Fruit fly (Drosophila melanogaster) whole organism, embryonic: ENCODE measurements around the gene CG9372.

Experiments used
- Atf3 ChIP-seq: fragments of 200-800 bp; sonication (Bioruptor generic); optimal IDR thresholded peaks from 3 replicates; lab custom pipeline; 2016; ENCODE audit warnings: missing biosample characterization, missing genetic modification characterization
- BEAF-32 ChIP-seq: fragments of 200-800 bp; sonication (Bioruptor generic); optimal IDR thresholded peaks from 3 replicates; lab custom pipeline; 2017; ENCODE audit warnings: missing biosample characterization, missing genetic modification characterization, mild to moderate bottlenecking, moderate library complexity, missing genetic modification reagents
- CG11456 ChIP-seq: fragments of 200-800 bp; sonication (Bioruptor generic); IDR thresholded peaks from 3 replicates; pipeline ENCODE4 v1.3.6; 2022; ENCODE audit warnings: missing biosample characterization, missing genetic modification characterization
- CG11695 ChIP-seq: fragments of 200-800 bp; sonication (Bioruptor generic); IDR thresholded peaks from 3 replicates; pipeline ENCODE4 v1.3.6; 2022; ENCODE audit warnings: missing biosample characterization, missing genetic modification characterization
- CG12391 ChIP-seq: fragments of 200-800 bp; sonication (Bioruptor generic); optimal IDR thresholded peaks from 3 replicates; lab custom pipeline; 2018; ENCODE audit warnings: missing biosample characterization, mild to moderate bottlenecking, missing genetic modification characterization, moderate library complexity
- CG12769 ChIP-seq: fragments of 200-800 bp; sonication (Bioruptor generic); optimal IDR thresholded peaks from 2 replicates; lab custom pipeline; 2019; ENCODE audit warnings: missing biosample characterization, mild to moderate bottlenecking, missing genetic modification characterization, moderate library complexity
- CG14050 ChIP-seq: fragments of 200-800 bp; sonication (Bioruptor generic); IDR thresholded peaks from 3 replicates; pipeline ENCODE4 v1.3.6; 2022; ENCODE audit warnings: missing biosample characterization, missing genetic modification characterization
- CG14667 ChIP-seq: fragments of 200-800 bp; sonication (Bioruptor generic); IDR thresholded peaks from 2 replicates; pipeline ENCODE4 v1.3.6; 2022; ENCODE audit warnings: missing biosample characterization, missing genetic modification characterization
- CG16779 ChIP-seq: fragments of 200-800 bp; sonication (Bioruptor generic); IDR thresholded peaks from 2 replicates; pipeline ENCODE4 v1.3.6; 2022; ENCODE audit warnings: missing biosample characterization, missing genetic modification characterization
- CG2712 ChIP-seq: fragments of 200-800 bp; optimal IDR thresholded peaks from 3 replicates; lab custom pipeline; 2019; ENCODE audit warnings: missing biosample characterization, mild to moderate bottlenecking, missing genetic modification characterization, moderate library complexity
- CG2875 ChIP-seq: fragments of 200-800 bp; sonication (Bioruptor generic); optimal IDR thresholded peaks from 2 replicates; lab custom pipeline; 2017; ENCODE audit warnings: missing biosample characterization, mild to moderate bottlenecking, missing genetic modification characterization, missing genetic modification reagents
- CG2889 ChIP-seq: fragments of 200-800 bp; sonication (Bioruptor generic); IDR thresholded peaks from 3 replicates; pipeline ENCODE4 v1.3.6; 2022; ENCODE audit warnings: missing biosample characterization, missing genetic modification characterization
- CG31388 ChIP-seq: fragments of 200-800 bp; sonication (Bioruptor generic); optimal IDR thresholded peaks from 2 replicates; lab custom pipeline; 2016; ENCODE audit warnings: missing biosample characterization, missing genetic modification characterization
- CG32532 ChIP-seq: fragments of 200-800 bp; sonication (Bioruptor generic); IDR thresholded peaks from 2 replicates; pipeline ENCODE4 v1.3.6; 2022; ENCODE audit warnings: missing biosample characterization, missing genetic modification characterization
- CG33213 ChIP-seq: fragments of 200-800 bp; sonication (Bioruptor generic); optimal IDR thresholded peaks from 3 replicates; lab custom pipeline; 2016; ENCODE audit warnings: missing biosample characterization, missing genetic modification characterization
- CG43689 ChIP-seq: fragments of 200-800 bp; sonication (Bioruptor generic); IDR thresholded peaks from 2 replicates; pipeline ENCODE4 v1.3.6; 2022; ENCODE audit warnings: missing biosample characterization, missing genetic modification characterization
- CG6254 ChIP-seq: fragments of 200-800 bp; sonication (Bioruptor generic); optimal IDR thresholded peaks from 3 replicates; lab custom pipeline; 2017; ENCODE audit warnings: mild to moderate bottlenecking, missing biosample characterization, missing genetic modification reagents, missing genetic modification characterization
- CG6765 ChIP-seq: fragments of 200-800 bp; sonication (Bioruptor generic); optimal IDR thresholded peaks from 3 replicates; lab custom pipeline; 2017; ENCODE audit warnings: missing biosample characterization, mild to moderate bottlenecking, missing genetic modification characterization
- CG7928 ChIP-seq: fragments of 200-800 bp; sonication (Bioruptor generic); optimal IDR thresholded peaks from 2 replicates; lab custom pipeline; 2017; ENCODE audit warnings: missing biosample characterization, mild to moderate bottlenecking, missing genetic modification characterization
- CG8290 ChIP-seq, 3 experiments: fragments of 200-800 bp; sonication (Bioruptor generic); optimal IDR thresholded peaks; 2 replicates each; lab custom pipeline; 2016 to 2019; ENCODE audit warnings: missing biosample characterization in 3 of 3, missing genetic modification characterization in 3 of 3, mild to moderate bottlenecking in 2 of 3, moderate library complexity in 1 of 3
- CG9215 ChIP-seq: fragments of 200-800 bp; sonication (Bioruptor generic); IDR thresholded peaks from 2 replicates; pipeline ENCODE4 v1.3.6; 2022; ENCODE audit warnings: missing biosample characterization, missing genetic modification characterization
- D19B ChIP-seq: fragments of 200-800 bp; sonication (Bioruptor generic); optimal IDR thresholded peaks from 2 replicates; lab custom pipeline; 2017; ENCODE audit warnings: missing biosample characterization, mild to moderate bottlenecking, missing genetic modification characterization
- Dll ChIP-seq: fragments of 200-800 bp; sonication (Bioruptor generic); IDR thresholded peaks from 4 replicates; pipeline ENCODE4 v1.3.6; 2022; ENCODE audit warnings: missing biosample characterization, missing genetic modification characterization; ENCODE audit not compliant: partially characterized antibody
- HLHmδ ChIP-seq: fragments of 200-800 bp; sonication (Bioruptor generic); optimal IDR thresholded peaks from 2 replicates; lab custom pipeline; 2018; ENCODE audit warnings: missing biosample characterization, mild to moderate bottlenecking, missing genetic modification characterization, moderate library complexity
- Jarid2 ChIP-seq: fragments of 200-800 bp; sonication (Bioruptor generic); optimal IDR thresholded peaks from 3 replicates; lab custom pipeline; 2017; ENCODE audit warnings: mild to moderate bottlenecking, missing biosample characterization, missing genetic modification reagents, missing genetic modification characterization
- MESR4 ChIP-seq: fragments of 200-800 bp; sonication (Bioruptor generic); optimal IDR thresholded peaks from 2 replicates; lab custom pipeline; 2018; ENCODE audit warnings: missing biosample characterization, mild to moderate bottlenecking, missing genetic modification characterization, moderate library complexity
- MTF-1 ChIP-seq: fragments of 200-800 bp; sonication (Bioruptor generic); optimal IDR thresholded peaks from 2 replicates; lab custom pipeline; 2018; ENCODE audit warnings: missing biosample characterization, mild to moderate bottlenecking, missing genetic modification characterization, borderline replicate concordance
- NfI ChIP-seq: fragments of 200-800 bp; sonication (Bioruptor generic); optimal IDR thresholded peaks from 3 replicates; lab custom pipeline; 2018; ENCODE audit warnings: missing biosample characterization, mild to moderate bottlenecking, missing genetic modification characterization, moderate library complexity
- Oli ChIP-seq: fragments of 200-800 bp; sonication (Bioruptor generic); optimal IDR thresholded peaks from 2 replicates; lab custom pipeline; 2018; ENCODE audit warnings: missing biosample characterization, mild to moderate bottlenecking, missing genetic modification characterization, moderate library complexity
- Sox102F ChIP-seq: fragments of 200-800 bp; sonication (Bioruptor generic); optimal IDR thresholded peaks from 2 replicates; lab custom pipeline; 2018; ENCODE audit warnings: missing biosample characterization, mild to moderate bottlenecking, missing genetic modification characterization, moderate library complexity
- Taf1 ChIP-seq: fragments of 200-800 bp; sonication (Bioruptor generic); IDR thresholded peaks from 2 replicates; pipeline ENCODE4 v1.3.6; 2022; ENCODE audit warnings: missing biosample characterization, missing genetic modification characterization
- bbx ChIP-seq: fragments of 200-800 bp; sonication (Bioruptor generic); IDR thresholded peaks from 2 replicates; pipeline ENCODE4 v1.3.6; 2022; ENCODE audit warnings: missing biosample characterization, missing genetic modification characterization; ENCODE audit not compliant: partially characterized antibody
- bcd ChIP-seq: fragments of 200-800 bp; sonication (Bioruptor generic); optimal IDR thresholded peaks from 2 replicates; lab custom pipeline; 2017; ENCODE audit warnings: missing biosample characterization, mild to moderate bottlenecking, missing genetic modification characterization
- ci ChIP-seq: fragments of 200-800 bp; sonication (Bioruptor generic); IDR thresholded peaks from 3 replicates; pipeline ENCODE4 v1.3.6; 2022; ENCODE audit warnings: missing biosample characterization, missing genetic modification characterization
- dimm ChIP-seq: fragments of 200-800 bp; sonication (Bioruptor generic); IDR thresholded peaks from 2 replicates; pipeline ENCODE4 v1.3.6; 2022; ENCODE audit warnings: missing biosample characterization, missing genetic modification characterization
- dmrt99B ChIP-seq: fragments of 200-800 bp; sonication (Bioruptor generic); optimal IDR thresholded peaks from 2 replicates; lab custom pipeline; 2018; ENCODE audit warnings: missing biosample characterization, mild to moderate bottlenecking, missing genetic modification characterization, moderate library complexity
- lbe ChIP-seq: fragments of 200-800 bp; sonication (Bioruptor generic); optimal IDR thresholded peaks from 2 replicates; lab custom pipeline; 2016; ENCODE audit warnings: missing biosample characterization, mild to moderate bottlenecking, missing genetic modification characterization
- nom ChIP-seq: fragments of 200-800 bp; sonication (Bioruptor generic); optimal IDR thresholded peaks from 2 replicates; lab custom pipeline; 2017; ENCODE audit warnings: missing biosample characterization, missing genetic modification characterization, mild to moderate bottlenecking, moderate library complexity, missing genetic modification reagents
- ro ChIP-seq: fragments of 200-800 bp; sonication (Bioruptor generic); IDR thresholded peaks from 2 replicates; pipeline ENCODE4 v1.3.6; 2022; ENCODE audit warnings: missing biosample characterization, missing genetic modification characterization
- sens ChIP-seq: fragments of 200-800 bp; sonication (Bioruptor generic); peaks from one replicate; lab custom pipeline; 2016; ENCODE audit warnings: missing biosample characterization, missing genetic modification characterization
- sna ChIP-seq: fragments of 200-800 bp; sonication (Bioruptor generic); IDR thresholded peaks from 2 replicates; pipeline ENCODE4 v1.3.6; 2022; ENCODE audit warnings: missing biosample characterization, missing genetic modification characterization; ENCODE audit not compliant: partially characterized antibody
- tna ChIP-seq: fragments of 200-800 bp; sonication (Bioruptor generic); IDR thresholded peaks from 2 replicates; pipeline ENCODE4 v1.3.6; 2022; ENCODE audit warnings: missing biosample characterization, missing genetic modification characterization; ENCODE audit not compliant: partially characterized antibody
- vvl ChIP-seq: fragments of 200-800 bp; sonication (Bioruptor generic); IDR thresholded peaks from 2 replicates; pipeline ENCODE4 v1.3.6; 2022; ENCODE audit warnings: missing biosample characterization, missing genetic modification characterization
- zf30C ChIP-seq: fragments of 200-800 bp; sonication (Bioruptor generic); optimal IDR thresholded peaks from 3 replicates; lab custom pipeline; 2018; ENCODE audit warnings: missing biosample characterization, mild to moderate bottlenecking, missing genetic modification characterization

The CG9372 gene

DNA sequence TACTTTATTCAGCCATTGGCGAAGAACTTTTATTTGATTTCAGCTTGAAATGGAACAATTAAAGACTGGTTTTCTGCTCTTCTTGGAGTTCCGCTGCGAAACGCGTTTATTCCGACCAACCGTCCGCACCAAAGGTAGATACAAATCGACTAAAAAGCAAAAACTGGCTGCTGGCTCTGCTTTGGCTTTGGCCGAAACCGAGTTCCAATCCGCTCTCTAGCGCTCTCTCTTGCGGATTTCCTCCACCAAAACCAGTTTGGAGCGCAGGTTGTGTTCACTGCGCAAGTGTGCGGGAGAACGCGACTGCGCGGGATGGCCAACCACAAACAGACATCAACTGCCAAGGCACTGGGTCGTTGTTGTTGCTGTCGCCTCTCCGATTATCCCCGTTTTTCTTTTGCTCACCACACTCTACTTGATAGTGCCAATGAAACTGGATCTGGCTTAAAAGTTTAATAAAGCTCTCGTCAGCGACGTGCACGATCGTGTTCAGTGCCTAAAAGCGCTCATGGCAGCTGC, 29.5 kb downstream of the CG9372 start, which contains the start of gene wnd (continued):
- TF ChIP-seq CG31388 (no peak), bbx (GFP tag; lab: Robert Waterston, UW) (peak; percentile 54; the same call in 1 of the 2 replicates), CG8290 (GFP tag; optimal IDR thresholded peaks at IDR 0.05; lab: Kevin White, UChicago) (no peak), CG8290 (tag; optimal IDR thresholded peaks at IDR 0.05; lab: Kevin White, UChicago) (no peak), dmrt99B (tag; lab: Kevin White, UChicago) (no peak), vvl (GFP tag; lab: Robert Waterston, UW) (peak; percentile 47; the same call in 1 of the 2 replicates), NfI (GFP tag; lab: Kevin White, UChicago) (no peak), Sox102F (no peak), sna (no peak), CG11695 (0 out of 3 replicates have a peak, but pooled peaks have one; percentile 48), CG6254 (GFP tag; lab: Kevin White, UChicago) (peak; percentile 29), CG14667 (GFP tag; lab: Robert Waterston, UW) (no peak), CG33213 (GFP tag; lab: Kevin White, UChicago) (no peak), HLHmδ (peak; percentile 30), zf30C (GFP tag; lab: Kevin White, UChicago) (peak; percentile 33), BEAF-32 (GFP tag; lab: Kevin White, UChicago) (no peak), Oli (tag; lab: Kevin White, UChicago) (no peak), CG2875 (no peak), CG12391 (tag; lab: Kevin White, UChicago) (no peak), CG9215 (GFP tag; lab: Robert Waterston, UW) (no peak), D19B (no peak), ro (GFP tag; lab: Robert Waterston, UW) (no peak), Taf1 (no peak), lbe (GFP tag; lab: Kevin White, UChicago) (no peak), CG16779 (GFP tag; lab: Robert Waterston, UW) (peak; percentile 17; the same call in 1 of the 2 replicates), CG32532 (peak; percentile 44; the same call in 1 of the 2 replicates), MESR4 (GFP tag; lab: Kevin White, UChicago) (no peak), Atf3 (GFP tag; lab: Kevin White, UChicago) (no peak), sens (GFP tag; lab: Kevin White, UChicago) (peak; percentile 82), bcd (no peak), CG7928 (GFP tag; lab: Kevin White, UChicago) (no peak), CG6765 (GFP tag; lab: Kevin White, UChicago) (peak; percentile 37), Jarid2 (peak; percentile 78), CG2889 (GFP tag; lab: Robert Waterston, UW) (no peak), MTF-1 (GFP tag; lab: Kevin White, UChicago) (no peak), CG2712 (tag; lab: Kevin White, UChicago) (peak; percentile 1), CG14050 (no peak), tna (no peak), Dll (GFP tag; lab: Robert Waterston, UW) (0 out of 4 replicates have a peak, but pooled peaks have one; percentile 36), CG11456 (GFP tag; lab: Robert Waterston, UW) (no peak), CG43689 (GFP tag; lab: Robert Waterston, UW) (no peak), CG12769 (tag; lab: Kevin White, UChicago) (peak; percentile 85), ci (peak; percentile 46; the same call in 1 of the 3 replicates), dimm (GFP tag; lab: Robert Waterston, UW) (no peak), nom (GFP tag; lab: Kevin White, UChicago) (peak; percentile 23)
